Worm (Caenorhabditis elegans) whole organism, L1 larva: ENCODE results near the gene T16G12.1.

Source experiments
- C04F5.9 ChIP-seq: sonication (generic microtip); optimal IDR thresholded peaks from 2 replicates; lab custom pipeline; 2016; ENCODE audit warnings: missing genetic modification characterization, missing compliant biosample characterization
- C34B4.2 ChIP-seq: sonication (generic microtip); optimal IDR thresholded peaks from 2 replicates; lab custom pipeline; 2017; ENCODE audit warnings: mild to moderate bottlenecking, missing genetic modification characterization, missing compliant biosample characterization
- F16B12.6 ChIP-seq: fragments of 150-350 bp; optimal IDR thresholded peaks from 2 replicates; lab custom pipeline; 2014; ENCODE audit warnings: missing biosample characterization, missing genetic modification characterization
- aly-2 ChIP-seq: fragments of 150-350 bp; optimal IDR thresholded peaks from 2 replicates; lab custom pipeline; 2014; ENCODE audit warnings: missing biosample characterization, missing genetic modification characterization
- ama-1 ChIP-seq: fragments of 150-350 bp; optimal IDR thresholded peaks from 2 replicates; lab custom pipeline; 2014
- blmp-1 ChIP-seq: fragments of 150-350 bp; optimal IDR thresholded peaks from 2 replicates; lab custom pipeline; 2014; ENCODE audit warnings: missing biosample characterization, missing genetic modification characterization
- ceh-8 ChIP-seq: fragments of 200-800 bp; sonication (Bioruptor generic); optimal IDR thresholded peaks from 2 replicates; lab custom pipeline; 2018; ENCODE audit warnings: mild to moderate bottlenecking, missing genetic modification characterization, moderate library complexity, missing compliant biosample characterization
- ceh-90 ChIP-seq: sonication (generic microtip); optimal IDR thresholded peaks from 2 replicates; lab custom pipeline; 2016; ENCODE audit warnings: missing genetic modification characterization, missing compliant biosample characterization
- ces-1 ChIP-seq: fragments of 150-350 bp; optimal IDR thresholded peaks from 2 replicates; lab custom pipeline; 2014; ENCODE audit warnings: missing biosample characterization, missing genetic modification reagents, missing genetic modification characterization
- dpl-1 ChIP-seq, 3 experiments: fragments of 150-350 bp in 2 of 3; sonication (generic microtip) in 1 of 3; optimal IDR thresholded peaks; 2 replicates each; lab custom pipeline; 2014 to 2017; ENCODE audit warnings: missing biosample characterization in 3 of 3, missing genetic modification characterization in 3 of 3, missing genetic modification reagents in 3 of 3
- dsc-1 ChIP-seq: sonication (generic microtip); optimal IDR thresholded peaks from 2 replicates; lab custom pipeline; 2016; ENCODE audit warnings: mild to moderate bottlenecking, missing genetic modification characterization, missing compliant biosample characterization
- efl-1 ChIP-seq, 4 experiments: fragments of 150-350 bp; optimal IDR thresholded peaks in 3 of 4; peaks in 1 of 4; 1 replicate in 1 of 4; 2 replicates in 3 of 4; lab custom pipeline; 2014; ENCODE audit warnings: missing biosample characterization in 2 of 4, missing genetic modification characterization in 2 of 4, missing genetic modification reagents in 2 of 4
- efl-3 ChIP-seq: fragments of 200-800 bp; sonication (Bioruptor generic); optimal IDR thresholded peaks from 2 replicates; lab custom pipeline; 2018; ENCODE audit warnings: mild to moderate bottlenecking, missing genetic modification characterization, missing compliant biosample characterization
- egl-13 ChIP-seq: sonication (generic microtip); optimal IDR thresholded peaks from 2 replicates; lab custom pipeline; 2016; ENCODE audit warnings: missing genotype, missing genetic modification reagents, missing genetic modification characterization, missing compliant biosample characterization
- egl-27 ChIP-seq, 2 experiments: fragments of 150-350 bp in 1 of 2; sonication (generic microtip); optimal IDR thresholded peaks; 3 replicates each; lab custom pipeline; 2017 to 2018; ENCODE audit warnings: missing biosample characterization in 2 of 2, missing genetic modification characterization in 2 of 2, missing genetic modification reagents in 2 of 2
- elt-2 ChIP-seq: sonication (generic microtip); optimal IDR thresholded peaks from 2 replicates; lab custom pipeline; 2016; ENCODE audit warnings: missing genetic modification characterization, mild to moderate bottlenecking, inconsistent platforms, missing compliant biosample characterization, missing genetic modification reagents
- elt-3 ChIP-seq, 6 experiments: fragments of 150-350 bp in 1 of 6; sonication (generic microtip); optimal IDR thresholded peaks; 2 replicates each; lab custom pipeline; 2017 to 2018; ENCODE audit warnings: missing biosample characterization in 6 of 6, missing genetic modification characterization in 6 of 6, inconsistent platforms in 1 of 6
- fkh-10 ChIP-seq: sonication (generic microtip); optimal IDR thresholded peaks from 2 replicates; lab custom pipeline; 2017; ENCODE audit warnings: missing biosample characterization, missing genetic modification reagents, missing genetic modification characterization
- fkh-4 ChIP-seq: sonication (generic microtip); optimal IDR thresholded peaks from 2 replicates; lab custom pipeline; 2016; ENCODE audit warnings: missing compliant biosample characterization, missing genetic modification characterization, borderline replicate concordance
- fkh-8 ChIP-seq: sonication (generic microtip); optimal IDR thresholded peaks from 2 replicates; lab custom pipeline; 2016; ENCODE audit warnings: mild to moderate bottlenecking, missing genetic modification characterization, missing compliant biosample characterization
- irx-1 ChIP-seq: sonication (generic microtip); optimal IDR thresholded peaks from 2 replicates; lab custom pipeline; 2016; ENCODE audit warnings: missing genetic modification characterization, missing compliant biosample characterization
- jun-1 ChIP-seq: fragments of 150-350 bp; optimal IDR thresholded peaks from 2 replicates; lab custom pipeline; 2014; ENCODE audit warnings: missing biosample characterization, missing genetic modification reagents, missing genetic modification characterization
- lin-13 ChIP-seq: fragments of 150-350 bp; optimal IDR thresholded peaks from 2 replicates; lab custom pipeline; 2014; ENCODE audit warnings: missing biosample characterization, missing genetic modification reagents, missing genetic modification characterization
- lin-15B ChIP-seq: fragments of 150-350 bp; sonication (generic microtip); optimal IDR thresholded peaks from 3 replicates; lab custom pipeline; 2014; ENCODE audit warnings: missing biosample characterization, missing genetic modification characterization
- lsy-2 ChIP-seq, 2 experiments: fragments of 150-350 bp; optimal IDR thresholded peaks; 2 replicates each; lab custom pipeline; 2014; ENCODE audit warnings: missing biosample characterization in 2 of 2, missing genetic modification characterization in 2 of 2
- mab-9 ChIP-seq: fragments of 200-800 bp; sonication (Bioruptor generic); IDR thresholded peaks from 2 replicates; pipeline ENCODE4 v1.3.6; 2022; ENCODE audit warnings: missing genetic modification reagents, missing genetic modification characterization, missing compliant biosample characterization
- mdl-1 ChIP-seq, 2 experiments: fragments of 150-350 bp; optimal IDR thresholded peaks; 2 replicates each; lab custom pipeline; 2014 to 2017; ENCODE audit warnings: missing biosample characterization in 2 of 2, missing genetic modification characterization in 2 of 2, inconsistent platforms in 1 of 2
- mef-2 ChIP-seq: fragments of 150-350 bp; optimal IDR thresholded peaks from 2 replicates; lab custom pipeline; 2014; ENCODE audit warnings: missing biosample characterization, missing genetic modification characterization
- mep-1 ChIP-seq: fragments of 150-350 bp; optimal IDR thresholded peaks from 2 replicates; lab custom pipeline; 2014; ENCODE audit warnings: missing biosample characterization, missing genetic modification characterization
- nhr-12 ChIP-seq: sonication (generic microtip); optimal IDR thresholded peaks from 2 replicates; lab custom pipeline; 2017; ENCODE audit warnings: missing biosample characterization, missing genetic modification characterization
- nhr-71 ChIP-seq: sonication (generic microtip); optimal IDR thresholded peaks from 2 replicates; lab custom pipeline; 2016; ENCODE audit warnings: mild to moderate bottlenecking, missing genetic modification characterization, moderate library complexity, missing compliant biosample characterization
- nhr-76 ChIP-seq: sonication (generic microtip); optimal IDR thresholded peaks from 2 replicates; lab custom pipeline; 2017; ENCODE audit warnings: missing biosample characterization, missing genetic modification characterization
- nhr-77 ChIP-seq: fragments of 150-350 bp; optimal IDR thresholded peaks from 2 replicates; lab custom pipeline; 2014; ENCODE audit warnings: missing biosample characterization, missing genetic modification characterization
- nhr-84 ChIP-seq: sonication (generic microtip); optimal IDR thresholded peaks from 2 replicates; lab custom pipeline; 2017; ENCODE audit warnings: missing biosample characterization, missing genetic modification characterization
- nhr-85 ChIP-seq: sonication (generic microtip); peaks from one replicate; lab custom pipeline; 2016; ENCODE audit warnings: missing genetic modification characterization, inconsistent platforms, missing compliant biosample characterization
- rnt-1 ChIP-seq: sonication (generic microtip); optimal IDR thresholded peaks from 2 replicates; lab custom pipeline; 2016; ENCODE audit warnings: mild to moderate bottlenecking, missing genetic modification characterization, moderate library complexity, missing compliant biosample characterization
- snpc-4 ChIP-seq: fragments of 150-350 bp; optimal IDR thresholded peaks from 2 replicates; lab custom pipeline; 2014; ENCODE audit warnings: missing biosample characterization, missing genetic modification characterization
- snu-23 ChIP-seq: sonication (generic microtip); optimal IDR thresholded peaks from 2 replicates; lab custom pipeline; 2016; ENCODE audit warnings: missing genetic modification characterization, missing compliant biosample characterization
- sup-37 ChIP-seq: fragments of 200-800 bp; sonication (Bioruptor generic); optimal IDR thresholded peaks from 2 replicates; lab custom pipeline; 2018; ENCODE audit warnings: mild to moderate bottlenecking, missing genetic modification characterization, missing compliant biosample characterization
- swsn-7 ChIP-seq: sonication (generic microtip); optimal IDR thresholded peaks from 2 replicates; lab custom pipeline; 2016; ENCODE audit warnings: missing genetic modification characterization, missing compliant biosample characterization
- tbx-2 ChIP-seq: sonication (generic microtip); optimal IDR thresholded peaks from 2 replicates; lab custom pipeline; 2016; ENCODE audit warnings: missing genetic modification characterization, missing compliant biosample characterization
- tlp-1 ChIP-seq: fragments of 150-350 bp; optimal IDR thresholded peaks from 2 replicates; lab custom pipeline; 2014; ENCODE audit warnings: missing biosample characterization, missing genetic modification characterization
- unc-130 ChIP-seq: fragments of 150-350 bp; optimal IDR thresholded peaks from 2 replicates; lab custom pipeline; 2017; ENCODE audit warnings: missing biosample characterization, missing genetic modification characterization, inconsistent platforms
- unc-30 ChIP-seq: sonication (generic microtip); optimal IDR thresholded peaks from 2 replicates; lab custom pipeline; 2017; ENCODE audit warnings: missing biosample characterization, missing genetic modification characterization
- unc-86 ChIP-seq: sonication (generic microtip); optimal IDR thresholded peaks from 2 replicates; lab custom pipeline; 2016; ENCODE audit warnings: missing genetic modification characterization, missing compliant biosample characterization
- xbp-1 ChIP-seq: sonication (generic microtip); optimal IDR thresholded peaks from 2 replicates; lab custom pipeline; 2016; ENCODE audit warnings: missing genetic modification characterization, missing compliant biosample characterization
- zag-1 ChIP-seq: fragments of 150-350 bp; optimal IDR thresholded peaks from 2 replicates; lab custom pipeline; 2014; ENCODE audit warnings: missing biosample characterization, missing genetic modification characterization
- ztf-4 ChIP-seq: fragments of 150-350 bp; optimal IDR thresholded peaks from 2 replicates; lab custom pipeline; 2014; ENCODE audit warnings: missing biosample characterization, missing genetic modification characterization

The T16G12.1 gene

DNA sequence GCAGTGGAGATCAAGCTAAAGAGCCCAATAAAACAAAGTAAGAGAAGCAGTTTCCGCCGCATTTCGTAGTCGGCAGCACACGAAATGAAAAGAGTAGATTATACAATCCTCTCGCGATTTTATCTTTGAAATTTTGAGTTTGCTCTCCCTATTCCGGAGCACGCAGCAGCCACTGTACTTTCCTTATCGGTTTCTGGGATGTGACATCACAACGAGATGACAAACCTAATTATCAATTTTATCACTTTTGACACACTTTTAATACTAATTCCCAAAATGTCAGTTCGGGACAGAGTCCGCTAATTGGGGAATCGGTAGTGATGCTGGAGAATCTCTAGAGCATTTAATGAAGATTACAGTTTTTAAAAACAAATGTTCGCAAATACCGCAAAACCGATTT, at the start of gene T16G12.1:
TSS of gene T16G12.1 (minus strand) at position 176 of the 400 bp plus-strand sequence.
- TF ChIP-seq blmp-1 (tag; lab: Kevin White, UChicago): no peak
- TF ChIP-seq fkh-10 (GFP tag; lab: Kevin White, UChicago): no peak
- TF ChIP-seq ceh-90: no peak
- peak; percentile 61 for TF ChIP-seq elt-2 (tag; lab: Kevin White, UChicago)
- TF ChIP-seq fkh-8 (tag; lab: Kevin White, UChicago): no peak

DNA sequence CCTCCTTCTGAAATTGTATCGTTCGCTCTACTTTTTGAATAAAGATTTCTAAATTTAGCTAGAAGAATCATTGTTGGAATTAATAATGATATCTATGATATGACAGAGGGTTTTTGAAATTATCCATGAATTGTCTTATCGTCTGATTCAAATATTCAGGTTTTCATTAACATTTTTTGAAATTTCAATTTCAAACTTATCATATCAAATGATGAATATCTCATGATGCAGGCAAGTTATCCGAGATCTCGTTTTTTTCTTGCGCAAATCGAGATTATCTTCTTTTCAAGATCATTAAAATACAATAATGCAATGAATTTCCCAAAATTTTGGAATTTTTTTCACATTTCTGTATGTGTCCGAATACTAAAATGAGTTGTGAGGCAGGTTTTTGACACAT, 48.3 kb upstream of the T16G12.1 start, which contains the start of gene spop-1:
TSS of gene spop-1 (minus strand) at position 101 of the 400 bp plus-strand sequence.
- TF ChIP-seq lin-13 (GFP tag; lab: Kevin White, UChicago) (no peak), C34B4.2 (no peak), nhr-84 (tag; lab: Kevin White, UChicago) (no peak), ceh-90 (no peak), blmp-1 (tag; lab: Kevin White, UChicago) (no peak), xbp-1 (no peak), ama-1 (no peak), fkh-8 (tag; lab: Kevin White, UChicago) (no peak), nhr-76 (tag; lab: Kevin White, UChicago) (no peak), mep-1 (no peak), nhr-85 (tag; lab: Kevin White, UChicago) (no peak), lsy-2 (tag; optimal IDR thresholded peaks at IDR 0.05; lab: Kevin White, UChicago) (no peak), unc-86 (no peak), mab-9 (GFP tag; lab: Robert Waterston, UW) (no peak)

- TF ChIP-seq elt-3 (tag; optimal IDR thresholded peaks at IDR 0.05; lab: Kevin White, UChicago): peak in 1 of 6 experiments; percentile 30
- TF ChIP-seq C04F5.9 (tag; lab: Kevin White, UChicago): no peak
- TF ChIP-seq unc-30 (tag; lab: Kevin White, UChicago): no peak
- TF ChIP-seq nhr-12 (tag; lab: Kevin White, UChicago): no peak
- peak; percentile 35 for TF ChIP-seq lin-15B (tag; lab: Kevin White, UChicago)
- TF ChIP-seq mdl-1 (tag; optimal IDR thresholded peaks at IDR 0.05; lab: Kevin White, UChicago): peak; percentile 88 to 97
- TF ChIP-seq tbx-2 (tag; lab: Kevin White, UChicago): peak; percentile 94
- no peak for TF ChIP-seq ces-1 (GFP tag; lab: Kevin White, UChicago)
- peak; percentile 93 for TF ChIP-seq swsn-7 (tag; lab: Kevin White, UChicago)
- TF ChIP-seq mef-2 (tag; lab: Kevin White, UChicago): peak; percentile 79
- TF ChIP-seq nhr-77 (tag; lab: Kevin White, UChicago): peak; percentile 90
- TF ChIP-seq egl-13 (tag; lab: Kevin White, UChicago): peak; percentile 76
- TF ChIP-seq sup-37 (GFP tag; lab: Kevin White, UChicago): no peak
- peak; percentile 87 to 89 for TF ChIP-seq efl-1 (optimal IDR thresholded peaks at IDR 0.05; lab: Kevin White, UChicago)
- peak; percentile 64 to 98 for TF ChIP-seq efl-1 (GFP tag; optimal IDR thresholded peaks at IDR 0.05 in 1 of 2; lab: Kevin White, UChicago)
- peak; percentile 91 for TF ChIP-seq rnt-1
- peak; percentile 52 for TF ChIP-seq fkh-4 (tag; lab: Kevin White, UChicago)
- TF ChIP-seq ztf-4: peak; percentile 54
- TF ChIP-seq fkh-8 (tag; lab: Kevin White, UChicago): peak; percentile 91
- peak; percentile 83 for TF ChIP-seq mep-1
- peak; percentile 90 for TF ChIP-seq jun-1
- TF ChIP-seq nhr-76 (tag; lab: Kevin White, UChicago): no peak
- TF ChIP-seq lin-13 (GFP tag; lab: Kevin White, UChicago): peak; percentile 85
- TF ChIP-seq unc-130: peak; percentile 25
- TF ChIP-seq efl-3: no peak
- peak; percentile 28 for TF ChIP-seq zag-1
- peak; percentile 77 for TF ChIP-seq snpc-4 (tag; lab: Kevin White, UChicago)
- TF ChIP-seq snu-23 (GFP tag; lab: Kevin White, UChicago): peak; percentile 95
- peak; percentile 80 for TF ChIP-seq xbp-1
- peak; percentile 79 for TF ChIP-seq irx-1 (tag; lab: Kevin White, UChicago)
- TF ChIP-seq ceh-8 (GFP tag; lab: Kevin White, UChicago): peak; percentile 86
- TF ChIP-seq blmp-1 (tag; lab: Kevin White, UChicago): peak; percentile 66
- no peak for TF ChIP-seq tlp-1 (tag; lab: Kevin White, UChicago)
- peak; percentile 92 for TF ChIP-seq dsc-1 (tag; lab: Kevin White, UChicago)
- TF ChIP-seq aly-2 (tag; lab: Kevin White, UChicago): peak; percentile 78
- TF ChIP-seq nhr-71: peak; percentile 97
- TF ChIP-seq egl-27 (tag; optimal IDR thresholded peaks at IDR 0.05; lab: Kevin White, UChicago): peak; percentile 65 to 85
- TF ChIP-seq dpl-1 (GFP tag; optimal IDR thresholded peaks at IDR 0.05; lab: Kevin White, UChicago): peak; percentile 73 to 76 (median 73)
- peak; percentile 68 for TF ChIP-seq elt-2 (tag; lab: Kevin White, UChicago)
- peak; percentile 65 for TF ChIP-seq F16B12.6 (tag; lab: Kevin White, UChicago)
Measured at ce11 chrIII:10096525-10096972, 46.9 kb upstream of the T16G12.1 start.
